Worm (Caenorhabditis elegans) whole organism, mixed stage, embryonic: Measurements from ENCODE around the gene Y49F6B.12.

Source experiments
- elt-1 ChIP-seq: sonication (generic microtip); optimal IDR thresholded peaks from 2 replicates; lab custom pipeline; 2017; ENCODE audit warnings: missing genetic modification characterization, mild to moderate bottlenecking, missing compliant biosample characterization, antibody characterized with exemption, moderate library complexity, borderline replicate concordance; ENCODE audit not compliant: insufficient read depth
- nhr-237 ChIP-seq: fragments of 150-350 bp; optimal IDR thresholded peaks from 2 replicates; lab custom pipeline; 2014; ENCODE audit warnings: missing biosample characterization, missing genetic modification characterization

- TF ChIP-seq nhr-237 (no peak), elt-1 (tag; lab: Kevin White, UChicago) (no peak)
These were observed 32.5 kb upstream of the Y49F6B.12 start, which contains the start of gene cyh-1 for ce11 chrII:3504717-3505116.
